Fruit fly (Drosophila melanogaster): ENCODE data around the gene CG32259.

DNA sequence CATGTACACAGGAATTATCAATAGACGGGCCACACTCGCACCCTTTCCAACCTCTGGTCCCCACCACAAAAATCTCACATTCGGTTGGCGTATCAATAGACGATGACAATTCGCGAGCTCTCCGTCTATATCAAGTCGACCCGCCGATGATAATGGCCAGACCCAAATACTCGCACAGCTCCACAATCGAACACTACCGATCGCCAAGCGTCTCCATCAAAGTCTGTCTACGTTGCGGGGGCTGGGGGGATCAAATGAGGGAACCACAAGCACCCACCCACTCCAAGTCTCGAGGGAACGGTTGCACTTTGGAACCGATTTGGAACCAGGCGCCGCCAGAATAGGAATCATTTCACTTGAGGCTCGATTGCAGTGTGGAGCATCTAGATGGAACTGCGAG is 801 bp upstream of the CG32259 start:
- no peak for TF ChIP-seq CG7045 (GFP tag; optimal IDR thresholded peaks at IDR 0.05)
- no peak for TF ChIP-seq CG33017 (tag; optimal IDR thresholded peaks at IDR 0.05)

Data from whole organism, adult.